Worm (Caenorhabditis elegans) whole organism, L1 larva: ENCODE data around the gene T17H7.7.
A peak's percentile ranks its signal among the peaks of the same experiment; 100 is the strongest.

Source experiments
- blmp-1 ChIP-seq: fragments of 150-350 bp; optimal IDR thresholded peaks from 2 replicates; lab custom pipeline; 2014; ENCODE audit warnings: missing biosample characterization, missing genetic modification characterization
- ceh-8 ChIP-seq: fragments of 200-800 bp; sonication (Bioruptor generic); optimal IDR thresholded peaks from 2 replicates; lab custom pipeline; 2018; ENCODE audit warnings: mild to moderate bottlenecking, missing genetic modification characterization, moderate library complexity, missing compliant biosample characterization
- ceh-90 ChIP-seq: sonication (generic microtip); optimal IDR thresholded peaks from 2 replicates; lab custom pipeline; 2016; ENCODE audit warnings: missing genetic modification characterization, missing compliant biosample characterization
- ces-1 ChIP-seq: fragments of 150-350 bp; optimal IDR thresholded peaks from 2 replicates; lab custom pipeline; 2014; ENCODE audit warnings: missing biosample characterization, missing genetic modification reagents, missing genetic modification characterization
- dsc-1 ChIP-seq: sonication (generic microtip); optimal IDR thresholded peaks from 2 replicates; lab custom pipeline; 2016; ENCODE audit warnings: mild to moderate bottlenecking, missing genetic modification characterization, missing compliant biosample characterization
- efl-1 ChIP-seq, 4 experiments: fragments of 150-350 bp; optimal IDR thresholded peaks in 3 of 4; peaks in 1 of 4; 1 replicate in 1 of 4; 2 replicates in 3 of 4; lab custom pipeline; 2014; ENCODE audit warnings: missing biosample characterization in 2 of 4, missing genetic modification characterization in 2 of 4, missing genetic modification reagents in 2 of 4
- egl-27 ChIP-seq, 2 experiments: fragments of 150-350 bp in 1 of 2; sonication (generic microtip); optimal IDR thresholded peaks; 3 replicates each; lab custom pipeline; 2017 to 2018; ENCODE audit warnings: missing biosample characterization in 2 of 2, missing genetic modification characterization in 2 of 2, missing genetic modification reagents in 2 of 2
- elt-3 ChIP-seq, 6 experiments: fragments of 150-350 bp in 1 of 6; sonication (generic microtip); optimal IDR thresholded peaks; 2 replicates each; lab custom pipeline; 2017 to 2018; ENCODE audit warnings: missing biosample characterization in 6 of 6, missing genetic modification characterization in 6 of 6, inconsistent platforms in 1 of 6
- fkh-8 ChIP-seq: sonication (generic microtip); optimal IDR thresholded peaks from 2 replicates; lab custom pipeline; 2016; ENCODE audit warnings: mild to moderate bottlenecking, missing genetic modification characterization, missing compliant biosample characterization
- hlh-4 ChIP-seq: sonication (generic microtip); optimal IDR thresholded peaks from 2 replicates; lab custom pipeline; 2016; ENCODE audit warnings: mild to moderate bottlenecking, missing genetic modification characterization, missing compliant biosample characterization
- isw-1 ChIP-seq: fragments of 200-800 bp; sonication (Bioruptor generic); IDR thresholded peaks from 2 replicates; pipeline ENCODE4 v1.3.6; 2022; ENCODE audit warnings: missing genetic modification characterization, missing compliant biosample characterization
- jun-1 ChIP-seq: fragments of 150-350 bp; optimal IDR thresholded peaks from 2 replicates; lab custom pipeline; 2014; ENCODE audit warnings: missing biosample characterization, missing genetic modification reagents, missing genetic modification characterization
- lin-14 ChIP-seq: fragments of 200-800 bp; sonication (Bioruptor generic); optimal IDR thresholded peaks from 2 replicates; lab custom pipeline; 2018; ENCODE audit warnings: mild to moderate bottlenecking, missing genetic modification characterization, moderate library complexity, missing compliant biosample characterization
- lin-15B ChIP-seq: fragments of 150-350 bp; sonication (generic microtip); optimal IDR thresholded peaks from 3 replicates; lab custom pipeline; 2014; ENCODE audit warnings: missing biosample characterization, missing genetic modification characterization
- lin-35 ChIP-seq, 2 experiments: fragments of 150-350 bp; optimal IDR thresholded peaks; 2 replicates each; lab custom pipeline; 2014; ENCODE audit warnings: missing biosample characterization in 2 of 2, missing genetic modification characterization in 2 of 2, missing genetic modification reagents in 2 of 2
- lsy-2 ChIP-seq, 2 experiments: fragments of 150-350 bp; optimal IDR thresholded peaks; 2 replicates each; lab custom pipeline; 2014; ENCODE audit warnings: missing biosample characterization in 2 of 2, missing genetic modification characterization in 2 of 2
- mef-2 ChIP-seq: fragments of 150-350 bp; optimal IDR thresholded peaks from 2 replicates; lab custom pipeline; 2014; ENCODE audit warnings: missing biosample characterization, missing genetic modification characterization
- mep-1 ChIP-seq: fragments of 150-350 bp; optimal IDR thresholded peaks from 2 replicates; lab custom pipeline; 2014; ENCODE audit warnings: missing biosample characterization, missing genetic modification characterization
- nhr-19 ChIP-seq: fragments of 200-800 bp; sonication (Bioruptor generic); conservative IDR thresholded peaks from 2 replicates; pipeline ENCODE4 v1.3.6; 2022; ENCODE audit warnings: missing genetic modification characterization, missing compliant biosample characterization
- nhr-20 ChIP-seq: sonication (generic microtip); optimal IDR thresholded peaks from 2 replicates; lab custom pipeline; 2016; ENCODE audit warnings: mild to moderate bottlenecking, missing genetic modification characterization, missing compliant biosample characterization
- nhr-28 ChIP-seq: fragments of 150-350 bp; optimal IDR thresholded peaks from 2 replicates; lab custom pipeline; 2014; ENCODE audit warnings: missing biosample characterization, missing genetic modification characterization
- nhr-77 ChIP-seq: fragments of 150-350 bp; optimal IDR thresholded peaks from 2 replicates; lab custom pipeline; 2014; ENCODE audit warnings: missing biosample characterization, missing genetic modification characterization
- nhr-85 ChIP-seq: sonication (generic microtip); peaks from one replicate; lab custom pipeline; 2016; ENCODE audit warnings: missing genetic modification characterization, inconsistent platforms, missing compliant biosample characterization
- nhr-90 ChIP-seq: sonication (generic microtip); optimal IDR thresholded peaks from 2 replicates; lab custom pipeline; 2016; ENCODE audit warnings: mild to moderate bottlenecking, missing genetic modification characterization, missing compliant biosample characterization; ENCODE audit not compliant: poor library complexity
- rnt-1 ChIP-seq: sonication (generic microtip); optimal IDR thresholded peaks from 2 replicates; lab custom pipeline; 2016; ENCODE audit warnings: mild to moderate bottlenecking, missing genetic modification characterization, moderate library complexity, missing compliant biosample characterization
- snu-23 ChIP-seq: sonication (generic microtip); optimal IDR thresholded peaks from 2 replicates; lab custom pipeline; 2016; ENCODE audit warnings: missing genetic modification characterization, missing compliant biosample characterization
- sptf-1 ChIP-seq: fragments of 150-350 bp; optimal IDR thresholded peaks from 2 replicates; lab custom pipeline; 2014; ENCODE audit warnings: missing biosample characterization, missing genetic modification characterization
- swsn-7 ChIP-seq: sonication (generic microtip); optimal IDR thresholded peaks from 2 replicates; lab custom pipeline; 2016; ENCODE audit warnings: missing genetic modification characterization, missing compliant biosample characterization
- unc-62 ChIP-seq: fragments of 150-350 bp; optimal IDR thresholded peaks from 2 replicates; lab custom pipeline; 2014; ENCODE audit warnings: missing biosample characterization, missing genetic modification reagents, missing genetic modification characterization

Gene T17H7.7

ce11 chrIII:762508-762907 is 4.6 kb upstream of the T17H7.7 start:
- no peak for TF ChIP-seq unc-62 (GFP tag; lab: Kevin White, UChicago)
- TF ChIP-seq dsc-1 (tag; lab: Kevin White, UChicago) = peak; percentile 85
- no peak for TF ChIP-seq nhr-77 (tag; lab: Kevin White, UChicago)

- no peak for TF ChIP-seq ces-1 (GFP tag; lab: Kevin White, UChicago)
- no peak for TF ChIP-seq nhr-90
- TF ChIP-seq isw-1 (GFP tag; lab: Robert Waterston, UW) = no peak
- no peak for TF ChIP-seq swsn-7 (tag; lab: Kevin White, UChicago)
- TF ChIP-seq jun-1 (tag; lab: Kevin White, UChicago) = no peak
- no peak for TF ChIP-seq rnt-1 (tag; lab: Kevin White, UChicago)
- no peak for TF ChIP-seq mep-1 (tag; lab: Kevin White, UChicago)
- TF ChIP-seq sptf-1 (tag; lab: Kevin White, UChicago) = no peak
- no peak for TF ChIP-seq blmp-1 (tag; lab: Kevin White, UChicago)
- TF ChIP-seq nhr-20 (tag; lab: Kevin White, UChicago) = no peak
- TF ChIP-seq lsy-2 (tag; optimal IDR thresholded peaks at IDR 0.05; lab: Kevin White, UChicago) = no peak
- TF ChIP-seq unc-62 (GFP tag; lab: Kevin White, UChicago) = no peak
- no peak for TF ChIP-seq nhr-85 (tag; lab: Kevin White, UChicago)
These were observed 3.6 kb upstream of the T17H7.7 start, which contains the start of gene nlp-52 for ce11 chrIII:761476-761875. Gene nlp-52 (plus strand): TSS chrIII:761776.

- no peak for TF ChIP-seq mef-2 (tag; lab: Kevin White, UChicago)
- TF ChIP-seq blmp-1 (tag; lab: Kevin White, UChicago) = peak; percentile 36
These were observed 1.8 kb upstream of the T17H7.7 start for ce11 chrIII:759675-760074.

DNA sequence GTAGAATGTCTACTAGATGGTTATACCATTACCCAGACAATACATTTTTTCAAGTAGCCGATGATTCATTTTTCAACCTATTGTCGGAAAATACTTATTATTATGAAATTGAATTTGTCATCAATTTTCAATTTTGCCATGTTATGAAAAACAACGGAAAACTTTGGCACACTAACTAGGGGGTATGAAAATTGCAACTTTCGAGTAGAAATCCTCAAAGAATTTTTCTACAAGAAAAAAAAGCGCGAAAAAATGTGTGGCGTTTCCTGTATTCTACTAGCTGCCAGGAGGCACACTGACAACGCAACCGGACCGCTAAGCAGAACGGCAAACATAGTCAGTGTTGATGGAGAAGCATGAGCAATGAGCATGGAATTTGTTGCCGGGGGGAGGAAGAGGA is 3.5 kb downstream of the T17H7.7 start:
- TF ChIP-seq efl-1 (optimal IDR thresholded peaks at IDR 0.05; lab: Kevin White, UChicago) = no peak
- peak in 1 of 2 experiments; percentile 65 for TF ChIP-seq efl-1 (GFP tag; optimal IDR thresholded peaks at IDR 0.05 in 1 of 2; lab: Kevin White, UChicago)
- TF ChIP-seq lin-15B (tag; lab: Kevin White, UChicago) = no peak

DNA sequence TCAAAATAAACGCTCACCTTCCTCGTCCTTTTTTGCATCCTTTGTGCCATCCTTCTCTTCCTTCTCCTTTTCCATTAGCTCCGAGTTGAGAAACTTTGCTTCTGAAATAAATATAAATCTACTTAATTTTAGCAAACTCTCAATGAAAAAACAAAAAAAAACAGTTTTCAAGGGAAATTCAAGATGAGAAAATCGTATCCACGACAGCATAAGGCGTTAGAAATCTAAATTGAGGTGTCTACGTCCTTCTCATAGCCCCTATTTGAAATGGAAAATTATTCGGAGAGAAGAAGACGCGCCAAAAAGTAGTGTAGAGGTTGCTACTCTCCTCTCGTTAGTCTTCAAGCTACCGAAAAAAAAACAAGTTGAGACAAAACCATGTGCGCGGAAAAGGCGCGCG is 5.6 kb downstream of the T17H7.7 start, which contains the start of gene pat-12:
Gene pat-12 (minus strand): TSS at position 101 of the 400 bp plus-strand sequence.
- TF ChIP-seq nhr-19 (GFP tag; lab: Robert Waterston, UW) (no peak), hlh-4 (tag; lab: Kevin White, UChicago) (no peak), snu-23 (no peak), lin-35 (GFP tag; optimal IDR thresholded peaks at IDR 0.05; lab: Kevin White, UChicago) (no peak), jun-1 (tag; lab: Kevin White, UChicago) (no peak)

- TF ChIP-seq nhr-85 (tag; lab: Kevin White, UChicago) = peak; percentile 67
- peak; percentile 95 for TF ChIP-seq blmp-1 (tag; lab: Kevin White, UChicago)
- TF ChIP-seq ceh-90 = no peak
- TF ChIP-seq lin-35 (GFP tag; optimal IDR thresholded peaks at IDR 0.05; lab: Kevin White, UChicago) = no peak
- TF ChIP-seq elt-3 (tag; optimal IDR thresholded peaks at IDR 0.05; lab: Kevin White, UChicago) = peak in 1 of 6 experiments; percentile 20
These were observed 7.9 kb downstream of the T17H7.7 start for ce11 chrIII:750028-750427.

ce11 chrIII:748782-749181 is 9.1 kb downstream of the T17H7.7 start:
- TF ChIP-seq nhr-28 (tag; lab: Kevin White, UChicago) = no peak
- TF ChIP-seq ceh-8 (GFP tag; lab: Kevin White, UChicago) = no peak
- TF ChIP-seq blmp-1 (tag; lab: Kevin White, UChicago) = peak; percentile 88
- peak; percentile 18 for TF ChIP-seq snu-23
- peak; percentile 2 for TF ChIP-seq nhr-85 (tag; lab: Kevin White, UChicago)
- no peak for TF ChIP-seq egl-27 (tag; optimal IDR thresholded peaks at IDR 0.05; lab: Kevin White, UChicago)
- TF ChIP-seq elt-3 (tag; optimal IDR thresholded peaks at IDR 0.05; lab: Kevin White, UChicago) = peak in 1 of 6 experiments; percentile 34
- TF ChIP-seq fkh-8 (tag; lab: Kevin White, UChicago) = no peak
- peak; percentile 34 for TF ChIP-seq lin-14
- TF ChIP-seq, all 84 proteins: peak for 5
